Worm (Caenorhabditis elegans) whole organism, young adult: ENCODE data around the gene sri-72.

Experiments used
- F39B2.1 ChIP-seq: fragments of 200-800 bp; sonication (Bioruptor generic); IDR thresholded peaks from 2 replicates; pipeline ENCODE4 v1.3.6; 2022; ENCODE audit warnings: missing genetic modification reagents, missing genetic modification characterization, missing compliant biosample characterization
- K12H6.12 ChIP-seq: fragments of 200-800 bp; sonication (Bioruptor generic); optimal IDR thresholded peaks from 2 replicates; lab custom pipeline; 2018; ENCODE audit warnings: mild to moderate bottlenecking, missing genetic modification characterization, missing compliant biosample characterization
- bed-2 ChIP-seq: fragments of 200-800 bp; sonication (Bioruptor generic); IDR thresholded peaks from 2 replicates; pipeline ENCODE4 v1.3.6; 2022; ENCODE audit warnings: missing genetic modification reagents, missing genetic modification characterization, missing compliant biosample characterization
- ceh-100 ChIP-seq: fragments of 200-800 bp; sonication (Bioruptor generic); IDR thresholded peaks from 2 replicates; pipeline ENCODE4 v1.3.6; 2022; ENCODE audit warnings: missing genetic modification reagents, missing genetic modification characterization, missing compliant biosample characterization
- efl-1 ChIP-seq: fragments of 150-350 bp; optimal IDR thresholded peaks from 2 replicates; lab custom pipeline; 2014; ENCODE audit warnings: missing biosample characterization, missing genetic modification reagents, missing genetic modification characterization
- hmg-1.2 ChIP-seq: fragments of 200-800 bp; sonication (Bioruptor generic); IDR thresholded peaks from 2 replicates; pipeline ENCODE4 v1.3.6; 2022; ENCODE audit warnings: missing genetic modification reagents, missing genetic modification characterization, missing compliant biosample characterization
- snpc-4 ChIP-seq, 5 experiments: fragments of 150-350 bp in 1 of 5; sonication (generic microtip) in 4 of 5; optimal IDR thresholded peaks; 2 replicates each; lab custom pipeline; 2014 to 2018; ENCODE audit warnings: missing genetic modification characterization in 5 of 5, missing biosample characterization in 3 of 5, antibody characterized with exemption in 2 of 5, mild to moderate bottlenecking in 2 of 5, missing compliant biosample characterization in 2 of 5, missing genotype in 2 of 5, moderate library complexity in 2 of 5, missing genetic modification reagents in 1 of 5

DNA sequence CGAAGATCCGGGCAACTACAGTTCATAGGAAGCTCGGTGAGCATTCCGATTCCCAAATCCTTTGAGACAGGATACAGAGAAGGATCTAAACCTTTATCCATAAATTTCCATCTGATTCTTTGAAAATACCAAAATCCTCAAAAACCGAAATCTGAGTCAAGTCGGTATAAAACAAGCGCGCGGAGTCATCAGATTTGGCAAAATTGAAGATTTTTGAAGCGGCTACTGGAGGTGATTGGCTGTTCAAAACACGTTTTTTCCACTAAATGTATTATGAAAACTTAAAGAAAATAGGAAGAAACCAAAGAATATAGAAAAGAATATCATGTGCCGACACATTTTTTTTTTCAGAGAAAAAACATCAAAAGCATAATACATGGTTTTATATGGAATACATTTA is 6.6 kb upstream of the sri-72 start, which contains the start of gene C14C6.13:
- no peak for TF ChIP-seq bed-2 (GFP tag; lab: Robert Waterston, UW)
- no peak for TF ChIP-seq ceh-100 (GFP tag; lab: Robert Waterston, UW)
- no peak for TF ChIP-seq hmg-1.2 (GFP tag; lab: Robert Waterston, UW)
- TF ChIP-seq K12H6.12 (tag; lab: Kevin White, UChicago), result no peak
- no peak for TF ChIP-seq efl-1 (GFP tag; lab: Kevin White, UChicago)
- no peak for TF ChIP-seq F39B2.1 (GFP tag; lab: Robert Waterston, UW)
- no peak for TF ChIP-seq snpc-4 (GFP tag; optimal IDR thresholded peaks at IDR 0.05; lab: Kevin White, UChicago)
- no peak for TF ChIP-seq snpc-4 (tag; optimal IDR thresholded peaks at IDR 0.05; lab: Kevin White, UChicago)
